Worm (Caenorhabditis elegans) whole organism, mixed stage, embryonic: ENCODE results near the gene F13E9.9.

Experiments used
- ceh-43 ChIP-seq: fragments of 200-800 bp; sonication (Bioruptor generic); optimal IDR thresholded peaks from 2 replicates; lab custom pipeline; 2018; ENCODE audit warnings: mild to moderate bottlenecking, missing genetic modification characterization, moderate library complexity, missing compliant biosample characterization
- cnd-1 ChIP-seq: fragments of 200-800 bp; sonication (Bioruptor generic); optimal IDR thresholded peaks from 2 replicates; lab custom pipeline; 2018; ENCODE audit warnings: mild to moderate bottlenecking, missing genetic modification characterization, missing compliant biosample characterization
- elt-1 ChIP-seq: sonication (generic microtip); optimal IDR thresholded peaks from 2 replicates; lab custom pipeline; 2017; ENCODE audit warnings: missing genetic modification characterization, mild to moderate bottlenecking, missing compliant biosample characterization, antibody characterized with exemption, moderate library complexity, borderline replicate concordance; ENCODE audit not compliant: insufficient read depth
- elt-3 ChIP-seq: fragments of 150-350 bp; optimal IDR thresholded peaks from 2 replicates; lab custom pipeline; 2014; ENCODE audit warnings: missing biosample characterization, missing genetic modification characterization
- nhr-12 ChIP-seq: fragments of 150-350 bp; optimal IDR thresholded peaks from 2 replicates; lab custom pipeline; 2014; ENCODE audit warnings: missing biosample characterization, missing genetic modification characterization
- nhr-28 ChIP-seq: fragments of 150-350 bp; optimal IDR thresholded peaks from 2 replicates; lab custom pipeline; 2014; ENCODE audit warnings: missing biosample characterization, missing genetic modification characterization
- nhr-76 ChIP-seq: sonication (generic microtip); optimal IDR thresholded peaks from 2 replicates; lab custom pipeline; 2017; ENCODE audit warnings: missing biosample characterization, missing genetic modification characterization
- sem-2 ChIP-seq: fragments of 200-800 bp; sonication (Bioruptor generic); optimal IDR thresholded peaks from 2 replicates; lab custom pipeline; 2018; ENCODE audit warnings: mild to moderate bottlenecking, missing genetic modification characterization, missing compliant biosample characterization
- unc-39 ChIP-seq: fragments of 150-350 bp; optimal IDR thresholded peaks from 2 replicates; lab custom pipeline; 2014; ENCODE audit warnings: missing biosample characterization, missing genetic modification characterization
- unc-62 ChIP-seq: fragments of 150-350 bp; optimal IDR thresholded peaks from 2 replicates; lab custom pipeline; 2014; ENCODE audit warnings: missing biosample characterization, missing genetic modification reagents, missing genetic modification characterization
- ztf-11 ChIP-seq: fragments of 150-350 bp; optimal IDR thresholded peaks from 2 replicates; lab custom pipeline; 2014; ENCODE audit warnings: missing biosample characterization, missing genetic modification characterization

ce11 chrIV:10899091-10899490, at the start of gene F13E9.9, which contains the start of gene F13E9.19:
- TF ChIP-seq ztf-11 (tag; lab: Kevin White, UChicago), result no peak
- TF ChIP-seq nhr-12 (tag; lab: Kevin White, UChicago), result no peak
- no peak for TF ChIP-seq nhr-28 (tag; lab: Kevin White, UChicago)
- TF ChIP-seq elt-3 (tag; lab: Kevin White, UChicago), result no peak
- no peak for TF ChIP-seq cnd-1 (tag; lab: Kevin White, UChicago)
- TF ChIP-seq elt-1 (tag; lab: Kevin White, UChicago), result no peak
- TF ChIP-seq unc-62 (GFP tag; lab: Kevin White, UChicago), result no peak
- no peak for TF ChIP-seq unc-39 (tag; lab: Kevin White, UChicago)
- TF ChIP-seq nhr-76 (tag; lab: Kevin White, UChicago), result no peak
- no peak for TF ChIP-seq sem-2 (GFP tag; lab: Kevin White, UChicago)
- TF ChIP-seq ceh-43 (GFP tag; lab: Kevin White, UChicago), result no peak
